Worm (Caenorhabditis elegans) whole organism, L1 larva: ENCODE results near the gene Y73B6BL.47.
"Not testable (repeated sequence)": the region's sequence is repeated elsewhere in the genome, so short reads cannot be mapped to it uniquely, and the experiment has no call there.

ENCODE experiments used
- C04F5.9 ChIP-seq: sonication (generic microtip); optimal IDR thresholded peaks from 2 replicates; lab custom pipeline; 2016; ENCODE audit warnings: missing genetic modification characterization, missing compliant biosample characterization
- C16A3.4 ChIP-seq: fragments of 150-350 bp; optimal IDR thresholded peaks from 2 replicates; lab custom pipeline; 2014; ENCODE audit warnings: missing biosample characterization, missing genetic modification characterization
- Y116A8C.19 ChIP-seq: sonication (generic microtip); optimal IDR thresholded peaks from 2 replicates; lab custom pipeline; 2016; ENCODE audit warnings: missing compliant biosample characterization, missing genetic modification characterization, borderline replicate concordance
- alr-1 ChIP-seq: fragments of 200-800 bp; sonication (Bioruptor generic); optimal IDR thresholded peaks from 2 replicates; lab custom pipeline; 2018; ENCODE audit warnings: borderline replicate concordance, mild to moderate bottlenecking, missing genetic modification characterization, missing compliant biosample characterization
- aly-2 ChIP-seq: fragments of 150-350 bp; optimal IDR thresholded peaks from 2 replicates; lab custom pipeline; 2014; ENCODE audit warnings: missing biosample characterization, missing genetic modification characterization
- ama-1 ChIP-seq: fragments of 150-350 bp; optimal IDR thresholded peaks from 2 replicates; lab custom pipeline; 2014
- blmp-1 ChIP-seq: fragments of 150-350 bp; optimal IDR thresholded peaks from 2 replicates; lab custom pipeline; 2014; ENCODE audit warnings: missing biosample characterization, missing genetic modification characterization
- ceh-63 ChIP-seq: fragments of 200-800 bp; sonication (Bioruptor generic); optimal IDR thresholded peaks from 2 replicates; lab custom pipeline; 2018; ENCODE audit warnings: mild to moderate bottlenecking, missing genetic modification characterization, missing compliant biosample characterization
- ceh-82 ChIP-seq, 3 experiments: fragments of 150-350 bp in 1 of 3; sonication (generic microtip) in 2 of 3; optimal IDR thresholded peaks; 2 replicates each; lab custom pipeline; 2014 to 2017; ENCODE audit warnings: missing biosample characterization in 3 of 3, missing genetic modification characterization in 3 of 3
- ces-1 ChIP-seq: fragments of 150-350 bp; optimal IDR thresholded peaks from 2 replicates; lab custom pipeline; 2014; ENCODE audit warnings: missing biosample characterization, missing genetic modification reagents, missing genetic modification characterization
- dpl-1 ChIP-seq, 3 experiments: fragments of 150-350 bp in 2 of 3; sonication (generic microtip) in 1 of 3; optimal IDR thresholded peaks; 2 replicates each; lab custom pipeline; 2014 to 2017; ENCODE audit warnings: missing biosample characterization in 3 of 3, missing genetic modification characterization in 3 of 3, missing genetic modification reagents in 3 of 3
- dsc-1 ChIP-seq: sonication (generic microtip); optimal IDR thresholded peaks from 2 replicates; lab custom pipeline; 2016; ENCODE audit warnings: mild to moderate bottlenecking, missing genetic modification characterization, missing compliant biosample characterization
- egl-13 ChIP-seq: sonication (generic microtip); optimal IDR thresholded peaks from 2 replicates; lab custom pipeline; 2016; ENCODE audit warnings: missing genotype, missing genetic modification reagents, missing genetic modification characterization, missing compliant biosample characterization
- egl-27 ChIP-seq, 2 experiments: fragments of 150-350 bp in 1 of 2; sonication (generic microtip); optimal IDR thresholded peaks; 3 replicates each; lab custom pipeline; 2017 to 2018; ENCODE audit warnings: missing biosample characterization in 2 of 2, missing genetic modification characterization in 2 of 2, missing genetic modification reagents in 2 of 2
- elt-2 ChIP-seq: sonication (generic microtip); optimal IDR thresholded peaks from 2 replicates; lab custom pipeline; 2016; ENCODE audit warnings: missing genetic modification characterization, mild to moderate bottlenecking, inconsistent platforms, missing compliant biosample characterization, missing genetic modification reagents
- elt-3 ChIP-seq, 6 experiments: fragments of 150-350 bp in 1 of 6; sonication (generic microtip); optimal IDR thresholded peaks; 2 replicates each; lab custom pipeline; 2017 to 2018; ENCODE audit warnings: missing biosample characterization in 6 of 6, missing genetic modification characterization in 6 of 6, inconsistent platforms in 1 of 6
- ets-5 ChIP-seq: fragments of 200-800 bp; sonication (Bioruptor generic); IDR thresholded peaks from 2 replicates; pipeline ENCODE4 v1.3.6; 2022; ENCODE audit warnings: missing genetic modification characterization, missing compliant biosample characterization
- fos-1 ChIP-seq: fragments of 150-350 bp; optimal IDR thresholded peaks from 2 replicates; lab custom pipeline; 2014; ENCODE audit warnings: missing biosample characterization, missing genetic modification characterization
- grh-1 ChIP-seq: fragments of 200-800 bp; sonication (Bioruptor generic); IDR thresholded peaks from 2 replicates; pipeline ENCODE4 v1.3.6; 2022; ENCODE audit warnings: missing genetic modification reagents, missing genetic modification characterization, missing compliant biosample characterization
- hlh-4 ChIP-seq: sonication (generic microtip); optimal IDR thresholded peaks from 2 replicates; lab custom pipeline; 2016; ENCODE audit warnings: mild to moderate bottlenecking, missing genetic modification characterization, missing compliant biosample characterization
- irx-1 ChIP-seq: sonication (generic microtip); optimal IDR thresholded peaks from 2 replicates; lab custom pipeline; 2016; ENCODE audit warnings: missing genetic modification characterization, missing compliant biosample characterization
- isw-1 ChIP-seq: fragments of 200-800 bp; sonication (Bioruptor generic); IDR thresholded peaks from 2 replicates; pipeline ENCODE4 v1.3.6; 2022; ENCODE audit warnings: missing genetic modification characterization, missing compliant biosample characterization
- lin-13 ChIP-seq: fragments of 150-350 bp; optimal IDR thresholded peaks from 2 replicates; lab custom pipeline; 2014; ENCODE audit warnings: missing biosample characterization, missing genetic modification reagents, missing genetic modification characterization
- lin-14 ChIP-seq: fragments of 200-800 bp; sonication (Bioruptor generic); optimal IDR thresholded peaks from 2 replicates; lab custom pipeline; 2018; ENCODE audit warnings: mild to moderate bottlenecking, missing genetic modification characterization, moderate library complexity, missing compliant biosample characterization
- lin-39 ChIP-seq: fragments of 150-350 bp; optimal IDR thresholded peaks from 2 replicates; lab custom pipeline; 2014; ENCODE audit warnings: missing biosample characterization, missing genetic modification reagents, missing genetic modification characterization
- lir-3 ChIP-seq: sonication (generic microtip); optimal IDR thresholded peaks from 2 replicates; lab custom pipeline; 2016; ENCODE audit warnings: mild to moderate bottlenecking, missing genetic modification characterization, moderate library complexity, missing compliant biosample characterization; ENCODE audit not compliant: poor library complexity
- mab-9 ChIP-seq: fragments of 200-800 bp; sonication (Bioruptor generic); IDR thresholded peaks from 2 replicates; pipeline ENCODE4 v1.3.6; 2022; ENCODE audit warnings: missing genetic modification reagents, missing genetic modification characterization, missing compliant biosample characterization
- mef-2 ChIP-seq: fragments of 150-350 bp; optimal IDR thresholded peaks from 2 replicates; lab custom pipeline; 2014; ENCODE audit warnings: missing biosample characterization, missing genetic modification characterization
- mep-1 ChIP-seq: fragments of 150-350 bp; optimal IDR thresholded peaks from 2 replicates; lab custom pipeline; 2014; ENCODE audit warnings: missing biosample characterization, missing genetic modification characterization
- nhr-47 ChIP-seq: sonication (generic microtip); optimal IDR thresholded peaks from 2 replicates; lab custom pipeline; 2016; ENCODE audit warnings: mild to moderate bottlenecking, missing genetic modification characterization, moderate library complexity, missing compliant biosample characterization
- nhr-71 ChIP-seq: sonication (generic microtip); optimal IDR thresholded peaks from 2 replicates; lab custom pipeline; 2016; ENCODE audit warnings: mild to moderate bottlenecking, missing genetic modification characterization, moderate library complexity, missing compliant biosample characterization
- nhr-85 ChIP-seq: sonication (generic microtip); peaks from one replicate; lab custom pipeline; 2016; ENCODE audit warnings: missing genetic modification characterization, inconsistent platforms, missing compliant biosample characterization
- nhr-90 ChIP-seq: sonication (generic microtip); optimal IDR thresholded peaks from 2 replicates; lab custom pipeline; 2016; ENCODE audit warnings: mild to moderate bottlenecking, missing genetic modification characterization, missing compliant biosample characterization; ENCODE audit not compliant: poor library complexity
- pag-3 ChIP-seq: sonication (generic microtip); optimal IDR thresholded peaks from 2 replicates; lab custom pipeline; 2017; ENCODE audit warnings: missing genetic modification characterization, mild to moderate bottlenecking, missing compliant biosample characterization, antibody characterized with exemption, borderline replicate concordance; ENCODE audit not compliant: insufficient read depth
- pax-3 ChIP-seq: fragments of 200-800 bp; sonication (Bioruptor generic); optimal IDR thresholded peaks from 2 replicates; lab custom pipeline; 2018; ENCODE audit warnings: mild to moderate bottlenecking, missing genetic modification characterization, moderate library complexity, missing compliant biosample characterization
- pqm-1 ChIP-seq: sonication (generic microtip); optimal IDR thresholded peaks from 3 replicates; lab custom pipeline; 2017; ENCODE audit warnings: missing biosample characterization, missing genetic modification characterization
- skn-1 ChIP-seq: fragments of 150-350 bp; optimal IDR thresholded peaks from 2 replicates; lab custom pipeline; 2014; ENCODE audit warnings: missing biosample characterization, missing genetic modification characterization
- snpc-4 ChIP-seq: fragments of 150-350 bp; optimal IDR thresholded peaks from 2 replicates; lab custom pipeline; 2014; ENCODE audit warnings: missing biosample characterization, missing genetic modification characterization
- snu-23 ChIP-seq: sonication (generic microtip); optimal IDR thresholded peaks from 2 replicates; lab custom pipeline; 2016; ENCODE audit warnings: missing genetic modification characterization, missing compliant biosample characterization
- sup-37 ChIP-seq: fragments of 200-800 bp; sonication (Bioruptor generic); optimal IDR thresholded peaks from 2 replicates; lab custom pipeline; 2018; ENCODE audit warnings: mild to moderate bottlenecking, missing genetic modification characterization, missing compliant biosample characterization
- swsn-7 ChIP-seq: sonication (generic microtip); optimal IDR thresholded peaks from 2 replicates; lab custom pipeline; 2016; ENCODE audit warnings: missing genetic modification characterization, missing compliant biosample characterization
- tbx-2 ChIP-seq: sonication (generic microtip); optimal IDR thresholded peaks from 2 replicates; lab custom pipeline; 2016; ENCODE audit warnings: missing genetic modification characterization, missing compliant biosample characterization
- unc-130 ChIP-seq: fragments of 150-350 bp; optimal IDR thresholded peaks from 2 replicates; lab custom pipeline; 2017; ENCODE audit warnings: missing biosample characterization, missing genetic modification characterization, inconsistent platforms
- unc-30 ChIP-seq: sonication (generic microtip); optimal IDR thresholded peaks from 2 replicates; lab custom pipeline; 2017; ENCODE audit warnings: missing biosample characterization, missing genetic modification characterization
- vab-15 ChIP-seq: sonication (generic microtip); optimal IDR thresholded peaks from 2 replicates; lab custom pipeline; 2017; ENCODE audit warnings: missing genotype, mild to moderate bottlenecking, missing genetic modification characterization, missing compliant biosample characterization
- xbp-1 ChIP-seq: sonication (generic microtip); optimal IDR thresholded peaks from 2 replicates; lab custom pipeline; 2016; ENCODE audit warnings: missing genetic modification characterization, missing compliant biosample characterization
- zag-1 ChIP-seq: fragments of 150-350 bp; optimal IDR thresholded peaks from 2 replicates; lab custom pipeline; 2014; ENCODE audit warnings: missing biosample characterization, missing genetic modification characterization
- zip-4 ChIP-seq: fragments of 200-800 bp; sonication (Bioruptor generic); optimal IDR thresholded peaks from 2 replicates; lab custom pipeline; 2018; ENCODE audit warnings: mild to moderate bottlenecking, missing genetic modification characterization, moderate library complexity, missing compliant biosample characterization

The Y73B6BL.47 gene

ce11 chrIV:6361668-6362067, at the start of gene Y73B6BL.47:
TSS of gene Y73B6BL.47 (plus strand) at chrIV:6361968.
- TF ChIP-seq mep-1 (tag; lab: Kevin White, UChicago) (no peak), C16A3.4 (no peak), dpl-1 (GFP tag; optimal IDR thresholded peaks at IDR 0.05; lab: Kevin White, UChicago) (no peak), tbx-2 (tag; lab: Kevin White, UChicago) (no peak)

DNA sequence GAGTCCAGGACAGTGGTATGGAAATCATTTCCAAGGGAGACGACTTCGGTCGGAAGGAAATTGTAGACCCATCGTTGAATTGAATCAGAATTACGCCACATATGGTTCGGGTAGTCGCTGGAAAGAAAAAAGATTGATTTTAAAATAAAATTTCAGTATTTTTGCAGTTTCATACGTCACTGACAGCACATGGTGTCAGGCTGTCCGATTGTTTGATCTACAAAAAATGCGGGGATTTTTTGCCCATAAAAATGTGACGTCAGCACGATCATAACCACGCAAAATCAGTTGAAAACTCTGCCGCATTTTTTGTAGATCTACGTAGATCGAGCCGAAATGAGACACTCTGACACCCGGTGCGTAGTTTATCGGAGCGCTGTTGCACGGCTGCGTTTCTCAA, 44.4 kb upstream of the Y73B6BL.47 start, which contains the start of gene Y73B6BL.12:
Gene Y73B6BL.12, minus strand, starts transcription at position 101 of the 400 bp plus-strand sequence.
- not testable (repeated sequence) for TF ChIP-seq mab-9; ets-5; snu-23 (GFP tag; lab: Kevin White, UChicago)
- TF ChIP-seq, all 84 proteins: peak for 0; not testable (repeated sequence) for 84

DNA sequence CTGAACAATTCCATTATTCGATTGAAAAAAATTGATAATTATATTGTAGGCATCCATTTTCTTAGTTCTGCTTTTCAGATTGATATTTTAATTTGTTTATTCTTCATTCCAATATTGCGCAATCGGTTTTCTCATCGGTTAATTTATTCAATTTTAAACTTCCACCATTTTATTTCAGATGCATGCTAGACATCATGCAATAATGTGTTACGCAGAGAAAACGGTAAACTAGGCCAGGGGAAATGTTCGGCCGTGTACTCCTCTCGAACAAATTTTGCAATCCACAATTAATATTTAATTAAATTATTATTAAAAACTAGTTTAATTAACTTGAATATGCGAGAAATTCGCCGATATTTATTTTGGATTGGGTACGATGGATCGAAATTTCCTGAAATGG, 40.1 kb upstream of the Y73B6BL.47 start, which contains the start of gene Y73B6BL.29:
Gene Y73B6BL.29, plus strand, starts transcription at position 263 of the 400 bp plus-strand sequence.
- TF ChIP-seq alr-1 (tag; lab: Kevin White, UChicago) (no peak), C16A3.4 (peak; percentile 83), snu-23 (GFP tag; lab: Kevin White, UChicago) (peak; percentile 95), nhr-90 (tag; lab: Kevin White, UChicago) (peak; percentile 99), zip-4 (peak; percentile 85), pag-3 (tag; lab: Kevin White, UChicago) (no peak), mef-2 (tag; lab: Kevin White, UChicago) (peak; percentile 16), elt-3 (tag; optimal IDR thresholded peaks at IDR 0.05; lab: Kevin White, UChicago) (peak in 2 of 6 experiments; percentile 71 to 74), nhr-85 (tag; lab: Kevin White, UChicago) (peak; percentile 98), sup-37 (peak; percentile 78), lin-39 (tag; lab: Kevin White, UChicago) (peak; percentile 93), lin-13 (GFP tag; lab: Kevin White, UChicago) (peak; percentile 89), pqm-1 (no peak), vab-15 (tag; lab: Kevin White, UChicago) (peak; percentile 76), dsc-1 (tag; lab: Kevin White, UChicago) (peak; percentile 97), ces-1 (GFP tag; lab: Kevin White, UChicago) (no peak), Y116A8C.19 (tag; lab: Kevin White, UChicago) (peak; percentile 97), egl-13 (peak; percentile 98), elt-2 (tag; lab: Kevin White, UChicago) (peak; percentile 88), skn-1 (tag; lab: Kevin White, UChicago) (peak; percentile 83), snpc-4 (tag; lab: Kevin White, UChicago) (peak; percentile 87), zag-1 (tag; lab: Kevin White, UChicago) (no peak), egl-27 (tag; optimal IDR thresholded peaks at IDR 0.05; lab: Kevin White, UChicago) (no peak), pax-3 (peak; percentile 98), grh-1 (peak; percentile 81), lir-3 (tag; lab: Kevin White, UChicago) (peak; percentile 98), hlh-4 (peak; percentile 79), aly-2 (peak; percentile 79), swsn-7 (tag; lab: Kevin White, UChicago) (peak; percentile 95), nhr-47 (peak; percentile 97), unc-30 (tag; lab: Kevin White, UChicago) (no peak), nhr-71 (peak; percentile 98), unc-130 (peak; percentile 92), C04F5.9 (peak; percentile 96), isw-1 (peak; percentile 94), ama-1 (lab: Kevin White, UChicago) (peak; percentile 72), fos-1 (tag; lab: Kevin White, UChicago) (peak; percentile 88), ceh-82 (tag; optimal IDR thresholded peaks at IDR 0.05; lab: Kevin White, UChicago) (peak; percentile 88), ceh-63 (GFP tag; lab: Kevin White, UChicago) (peak; percentile 75), blmp-1 (tag; lab: Kevin White, UChicago) (peak; percentile 77), lin-14 (GFP tag; lab: Kevin White, UChicago) (peak; percentile 95), xbp-1 (peak; percentile 94), irx-1 (peak; percentile 99)
